Fruit fly (Drosophila melanogaster): Measurements from ENCODE around the gene CG9521.

DNA sequence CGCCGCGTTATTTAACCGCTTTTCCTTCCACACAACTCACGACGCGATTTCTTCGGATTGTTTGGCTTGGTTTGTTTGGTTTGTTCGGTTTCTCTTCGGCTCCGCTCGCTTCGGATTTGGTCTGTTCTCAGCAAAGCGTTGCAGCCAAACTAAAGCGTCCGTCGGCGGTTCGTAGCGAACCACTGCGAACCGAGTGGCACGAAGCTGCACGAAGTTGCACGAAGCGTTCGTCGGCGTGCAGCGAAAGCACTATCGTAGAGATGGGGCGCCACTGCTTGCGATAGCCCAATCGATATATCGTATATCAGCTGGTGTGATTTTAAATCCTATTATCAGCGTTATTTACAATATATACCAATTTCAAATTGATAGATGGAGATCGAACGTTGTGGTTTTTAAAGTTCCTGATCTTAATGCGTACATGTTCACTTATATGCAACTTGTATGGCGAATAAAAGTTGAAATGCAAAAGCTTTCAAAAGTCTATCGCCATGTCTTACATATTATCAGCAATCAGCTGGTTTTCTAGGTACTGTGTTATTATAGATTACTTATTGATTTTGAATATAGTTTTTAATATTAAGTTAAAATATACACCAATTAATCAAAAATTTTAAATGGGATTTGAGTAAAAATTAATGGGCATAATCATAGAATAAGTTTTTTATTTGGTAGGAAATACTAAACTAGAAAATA lies 27.0 kb downstream of the CG9521 start, which contains the start of gene rut:
- TF ChIP-seq h (GFP tag; optimal IDR thresholded peaks at IDR 0.05) (peak; percentile 35), fru (GFP tag; optimal IDR thresholded peaks at IDR 0.05) (peak; percentile 11), lola (GFP tag; optimal IDR thresholded peaks at IDR 0.05) (no peak), woc (GFP tag; optimal IDR thresholded peaks at IDR 0.05) (peak; percentile 82), Mio (GFP tag; optimal IDR thresholded peaks at IDR 0.05) (no peak), Dif (GFP tag; optimal IDR thresholded peaks at IDR 0.05; ENCODE audit: partially characterized antibody) (no peak), Jra (GFP tag; optimal IDR thresholded peaks at IDR 0.05) (peak; percentile 42), tai (GFP tag; optimal IDR thresholded peaks at IDR 0.05) (no peak), rgr (GFP tag; optimal IDR thresholded peaks at IDR 0.05) (peak; percentile 20), Rel (GFP tag; optimal IDR thresholded peaks at IDR 0.05) (no peak), Rel (tag; optimal IDR thresholded peaks at IDR 0.05) (no peak), psq (GFP tag; optimal IDR thresholded peaks at IDR 0.05) (no peak), HLH106 (tag; optimal IDR thresholded peaks at IDR 0.05) (no peak), dmrt93B (GFP tag; optimal IDR thresholded peaks at IDR 0.05) (no peak)

All from whole organism, wandering third instar larva.